Worm (Caenorhabditis elegans) whole organism, L2 larva: ENCODE results near the gene F44E7.5.

Source experiments
- blmp-1 ChIP-seq: sonication (generic microtip); optimal IDR thresholded peaks from 2 replicates; lab custom pipeline; 2017; ENCODE audit warnings: missing genetic modification characterization, mild to moderate bottlenecking, missing compliant biosample characterization, antibody characterized with exemption, moderate library complexity; ENCODE audit not compliant: insufficient read depth
- ceh-16 ChIP-seq: fragments of 150-350 bp; optimal IDR thresholded peaks from 2 replicates; lab custom pipeline; 2014; ENCODE audit warnings: missing biosample characterization, missing genetic modification characterization
- fos-1 ChIP-seq: fragments of 150-350 bp; optimal IDR thresholded peaks from 2 replicates; lab custom pipeline; 2014; ENCODE audit warnings: missing biosample characterization, missing genetic modification characterization
- lsy-2 ChIP-seq, 2 experiments: fragments of 150-350 bp in 1 of 2; sonication (generic microtip) in 1 of 2; optimal IDR thresholded peaks; 2 replicates each; lab custom pipeline; 2014 to 2017; ENCODE audit warnings: missing biosample characterization in 2 of 2, missing genetic modification characterization in 2 of 2
- nhr-21 ChIP-seq: fragments of 150-350 bp; optimal IDR thresholded peaks from 2 replicates; lab custom pipeline; 2014; ENCODE audit warnings: missing biosample characterization, missing genetic modification characterization
- nhr-77 ChIP-seq: fragments of 150-350 bp; optimal IDR thresholded peaks from 2 replicates; lab custom pipeline; 2014; ENCODE audit warnings: missing biosample characterization, missing genetic modification characterization
- peb-1 ChIP-seq: fragments of 150-350 bp; optimal IDR thresholded peaks from 2 replicates; lab custom pipeline; 2014; ENCODE audit warnings: missing biosample characterization, missing genetic modification characterization
- sma-3 ChIP-seq: sonication (generic microtip); optimal IDR thresholded peaks from 2 replicates; lab custom pipeline; 2016; ENCODE audit warnings: missing genetic modification reagents, missing genetic modification characterization, missing compliant biosample characterization
- zag-1 ChIP-seq: fragments of 150-350 bp; optimal IDR thresholded peaks from 2 replicates; lab custom pipeline; 2014; ENCODE audit warnings: missing biosample characterization, missing genetic modification characterization
- ztf-4 ChIP-seq: fragments of 150-350 bp; optimal IDR thresholded peaks from 2 replicates; lab custom pipeline; 2014; ENCODE audit warnings: missing biosample characterization, missing genetic modification characterization

- TF ChIP-seq ceh-16 (tag; lab: Kevin White, UChicago) (no peak), lsy-2 (tag; optimal IDR thresholded peaks at IDR 0.05; lab: Kevin White, UChicago) (no peak), sma-3 (GFP tag; lab: Kevin White, UChicago) (no peak), zag-1 (tag; lab: Kevin White, UChicago) (no peak), blmp-1 (tag; lab: Kevin White, UChicago) (no peak), peb-1 (no peak), fos-1 (tag; lab: Kevin White, UChicago) (no peak), ztf-4 (tag; lab: Kevin White, UChicago) (no peak), nhr-21 (tag; lab: Kevin White, UChicago) (no peak), nhr-77 (tag; lab: Kevin White, UChicago) (no peak)
These were observed 32.4 kb upstream of the F44E7.5 start, which contains the start of gene ZC250.4 for ce11 chrV:5813060-5813659.
